Worm (Caenorhabditis elegans) whole organism, L4 larva: ENCODE measurements around the gene sma-10.

ENCODE experiments used
- aha-1 ChIP-seq: fragments of 150-350 bp; peaks from one replicate; lab custom pipeline; 2014; ENCODE audit warnings: missing biosample characterization, missing genetic modification characterization
- ama-1 ChIP-seq: fragments of 150-350 bp; optimal IDR thresholded peaks from 2 replicates; lab custom pipeline; 2014; ENCODE audit warnings: inconsistent platforms, mixed read lengths
- cey-2 ChIP-seq: sonication (generic microtip); optimal IDR thresholded peaks from 3 replicates; lab custom pipeline; 2017; ENCODE audit warnings: missing genetic modification characterization, mild to moderate bottlenecking, missing compliant biosample characterization, antibody characterized with exemption, borderline replicate concordance; ENCODE audit not compliant: insufficient read depth
- gei-8 ChIP-seq: fragments of 200-800 bp; sonication (Bioruptor generic); optimal IDR thresholded peaks from 2 replicates; lab custom pipeline; 2018; ENCODE audit warnings: mild to moderate bottlenecking, missing genetic modification characterization, missing compliant biosample characterization
- lin-29 ChIP-seq: fragments of 200-800 bp; sonication (Bioruptor generic); IDR thresholded peaks from 2 replicates; pipeline ENCODE4 v1.3.6; 2022; ENCODE audit warnings: missing genetic modification reagents, missing genetic modification characterization, missing compliant biosample characterization
- lsy-2 ChIP-seq, 2 experiments: fragments of 150-350 bp in 1 of 2; sonication (generic microtip) in 1 of 2; optimal IDR thresholded peaks; 2 replicates each; lab custom pipeline; 2014 to 2017; ENCODE audit warnings: missing biosample characterization in 2 of 2, missing genetic modification characterization in 2 of 2
- mdl-1 ChIP-seq, 2 experiments: fragments of 150-350 bp in 1 of 2; sonication (generic microtip) in 1 of 2; optimal IDR thresholded peaks; 2 replicates each; lab custom pipeline; 2014 to 2017; ENCODE audit warnings: missing biosample characterization in 2 of 2, missing genetic modification characterization in 2 of 2

DNA sequence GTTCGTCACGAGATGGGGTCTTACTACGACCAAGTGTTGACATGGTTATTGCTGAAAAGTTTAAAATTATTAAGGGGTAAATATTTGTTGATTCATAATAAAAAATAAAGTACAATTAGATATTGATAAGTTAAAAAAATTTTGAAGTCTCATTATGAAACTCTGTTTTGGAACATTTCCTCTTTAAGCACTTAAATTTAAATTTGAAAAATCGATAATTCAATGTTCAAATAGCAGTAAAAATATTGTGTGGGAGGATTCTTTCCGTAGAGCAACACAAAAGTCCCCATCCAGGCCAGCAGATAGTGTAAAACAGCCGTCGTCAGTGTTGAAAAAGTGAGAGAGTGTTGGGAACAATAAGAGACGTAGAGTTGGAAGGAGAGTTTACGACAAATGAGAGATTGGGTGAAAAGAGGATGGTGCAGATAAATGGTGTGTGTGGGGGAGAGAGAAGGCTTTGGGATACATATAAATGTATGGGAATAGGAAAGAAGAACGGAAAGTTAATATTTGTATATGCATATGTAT lies 10.0 kb upstream of the sma-10 start, which contains the start of gene pat-6:
- TF ChIP-seq ama-1 (lab: Kevin White, UChicago), result no peak
- peak; percentile 13 for TF ChIP-seq aha-1 (tag; lab: Kevin White, UChicago)
- no peak for TF ChIP-seq lsy-2 (tag; optimal IDR thresholded peaks at IDR 0.05; lab: Kevin White, UChicago)
- no peak for TF ChIP-seq lin-29 (GFP tag; lab: Robert Waterston, UW)
- no peak for TF ChIP-seq gei-8
- no peak for TF ChIP-seq cey-2 (tag; lab: Kevin White, UChicago)
- TF ChIP-seq mdl-1 (tag; optimal IDR thresholded peaks at IDR 0.05; lab: Kevin White, UChicago), result no peak
